Worm (Caenorhabditis elegans) whole organism, late embryonic: ENCODE results near the gene C15F1.8.

Experiments used
- F13H6.1 ChIP-seq: sonication (generic microtip); optimal IDR thresholded peaks from 2 replicates; lab custom pipeline; 2016; ENCODE audit warnings: missing genetic modification characterization, missing compliant biosample characterization
- ama-1 ChIP-seq: fragments of 150-350 bp; optimal IDR thresholded peaks from 2 replicates; lab custom pipeline; 2014
- ceh-22 ChIP-seq: sonication (generic microtip); optimal IDR thresholded peaks from 2 replicates; lab custom pipeline; 2017; ENCODE audit warnings: missing biosample characterization, missing genetic modification characterization
- dmd-4 ChIP-seq: sonication (generic microtip); optimal IDR thresholded peaks from 2 replicates; lab custom pipeline; 2016; ENCODE audit warnings: borderline replicate concordance, missing genetic modification characterization, missing compliant biosample characterization
- eyg-1 ChIP-seq: sonication (generic microtip); optimal IDR thresholded peaks from 2 replicates; lab custom pipeline; 2016; ENCODE audit warnings: missing genotype, missing genetic modification characterization, missing compliant biosample characterization
- pqm-1 ChIP-seq: sonication (generic microtip); optimal IDR thresholded peaks from 2 replicates; lab custom pipeline; 2016; ENCODE audit warnings: missing genetic modification characterization, missing compliant biosample characterization
- tbx-2 ChIP-seq: sonication (generic microtip); optimal IDR thresholded peaks from 2 replicates; lab custom pipeline; 2016; ENCODE audit warnings: missing genetic modification characterization, missing compliant biosample characterization

DNA sequence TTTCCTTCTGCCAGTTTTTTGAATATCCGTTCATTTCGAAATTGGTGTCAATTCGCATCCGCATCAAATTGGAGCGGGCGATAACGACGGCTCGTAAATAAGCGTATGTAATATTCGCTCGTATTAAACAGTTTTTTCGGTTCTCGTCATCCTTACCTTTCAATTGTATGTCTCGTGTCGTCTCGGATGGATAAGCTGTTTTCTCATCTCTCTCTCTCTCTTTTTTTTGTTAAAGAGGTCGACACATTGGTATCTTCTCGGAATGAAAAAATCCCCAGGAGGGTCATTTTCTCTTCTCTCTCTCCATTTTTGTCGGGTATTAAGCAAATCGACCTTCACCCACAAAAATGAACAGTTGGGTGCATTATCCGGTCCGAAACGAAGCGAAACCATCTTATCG is 1.3 kb upstream of the C15F1.8 start:
- TF ChIP-seq ama-1 (lab: Kevin White, UChicago) (no peak), tbx-2 (no peak), F13H6.1 (tag; lab: Kevin White, UChicago) (no peak), eyg-1 (tag; lab: Kevin White, UChicago) (no peak), dmd-4 (tag; lab: Kevin White, UChicago) (no peak), ceh-22 (tag; lab: Kevin White, UChicago) (no peak), pqm-1 (tag; lab: Kevin White, UChicago) (no peak)
